Worm (Caenorhabditis elegans) whole organism, young adult: Measurements from ENCODE around the gene catp-6.

Experiments used
- B0019.2 ChIP-seq: fragments of 200-800 bp; sonication (Bioruptor generic); conservative IDR thresholded peaks from 2 replicates; pipeline ENCODE4 v1.3.6; 2022; ENCODE audit warnings: missing genetic modification reagents, missing genetic modification characterization, missing compliant biosample characterization
- B0336.3 ChIP-seq: fragments of 200-800 bp; sonication (Bioruptor generic); IDR thresholded peaks from 2 replicates; pipeline ENCODE4 v1.3.6; 2022; ENCODE audit warnings: missing genetic modification characterization, missing compliant biosample characterization
- C06A6.2 ChIP-seq: fragments of 200-800 bp; sonication (Bioruptor generic); conservative IDR thresholded peaks from 2 replicates; pipeline ENCODE4 v1.3.6; 2022; ENCODE audit warnings: missing genetic modification characterization, missing compliant biosample characterization
- C17E4.6 ChIP-seq: fragments of 200-800 bp; sonication (Bioruptor generic); IDR thresholded peaks from 2 replicates; pipeline ENCODE4 v1.3.6; 2022; ENCODE audit warnings: missing genetic modification reagents, missing genetic modification characterization, missing compliant biosample characterization
- D2030.7 ChIP-seq: fragments of 200-800 bp; sonication (Bioruptor generic); IDR thresholded peaks from 2 replicates; pipeline ENCODE4 v1.3.6; 2022; ENCODE audit warnings: missing genetic modification reagents, missing genetic modification characterization, missing compliant biosample characterization
- F23B12.7 ChIP-seq: sonication (generic microtip); optimal IDR thresholded peaks from 2 replicates; lab custom pipeline; 2017; ENCODE audit warnings: missing genetic modification characterization, mild to moderate bottlenecking, missing compliant biosample characterization, antibody characterized with exemption, moderate library complexity; ENCODE audit not compliant: insufficient read depth
- F33H1.4 ChIP-seq: fragments of 200-800 bp; sonication (Bioruptor generic); IDR thresholded peaks from 2 replicates; pipeline ENCODE4 v1.3.6; 2022; ENCODE audit warnings: missing genetic modification reagents, missing genetic modification characterization, missing compliant biosample characterization
- F52B5.7 ChIP-seq: sonication (generic microtip); optimal IDR thresholded peaks from 2 replicates; lab custom pipeline; 2016; ENCODE audit warnings: mild to moderate bottlenecking, missing genetic modification characterization, missing compliant biosample characterization
- Y53F4B.3 ChIP-seq: fragments of 200-800 bp; sonication (Bioruptor generic); IDR thresholded peaks from 2 replicates; pipeline ENCODE4 v1.3.6; 2022; ENCODE audit warnings: missing genetic modification reagents, missing genetic modification characterization, missing compliant biosample characterization
- Y79H2A.3 ChIP-seq: fragments of 200-800 bp; sonication (Bioruptor generic); conservative IDR thresholded peaks from 2 replicates; pipeline ENCODE4 v1.3.6; 2022; ENCODE audit warnings: missing genetic modification reagents, missing genetic modification characterization, missing compliant biosample characterization
- Y95B8A.8 ChIP-seq: fragments of 200-800 bp; sonication (Bioruptor generic); IDR thresholded peaks from 2 replicates; pipeline ENCODE4 v1.3.6; 2022; ENCODE audit warnings: missing genetic modification reagents, missing genetic modification characterization, missing compliant biosample characterization
- akir-1 ChIP-seq: fragments of 200-800 bp; sonication (Bioruptor generic); optimal IDR thresholded peaks from 2 replicates; lab custom pipeline; 2018; ENCODE audit warnings: mild to moderate bottlenecking, missing genetic modification characterization, moderate library complexity, missing compliant biosample characterization
- attf-3 ChIP-seq: fragments of 200-800 bp; sonication (Bioruptor generic); conservative IDR thresholded peaks from 2 replicates; pipeline ENCODE4 v1.3.6; 2022; ENCODE audit warnings: missing genetic modification reagents, missing genetic modification characterization, missing compliant biosample characterization
- attf-6 ChIP-seq: fragments of 200-800 bp; sonication (Bioruptor generic); IDR thresholded peaks from 2 replicates; pipeline ENCODE4 v1.3.6; 2022; ENCODE audit warnings: missing genetic modification reagents, missing genetic modification characterization, missing compliant biosample characterization
- cebp-1 ChIP-seq, 2 experiments: fragments of 200-800 bp in 1 of 2; sonication (Bioruptor generic) in 1 of 2; sonication (generic microtip) in 1 of 2; IDR thresholded peaks in 1 of 2; optimal IDR thresholded peaks in 1 of 2; 2 replicates each; pipeline versions ENCODE4 v1.3.6 to Lab custom; 2017 to 2022; ENCODE audit warnings: missing compliant biosample characterization in 2 of 2, missing genetic modification characterization in 2 of 2, mild to moderate bottlenecking in 1 of 2, missing genetic modification reagents in 1 of 2, moderate library complexity in 1 of 2
- ceh-100 ChIP-seq: fragments of 200-800 bp; sonication (Bioruptor generic); IDR thresholded peaks from 2 replicates; pipeline ENCODE4 v1.3.6; 2022; ENCODE audit warnings: missing genetic modification reagents, missing genetic modification characterization, missing compliant biosample characterization
- ceh-91 ChIP-seq: fragments of 200-800 bp; sonication (Bioruptor generic); IDR thresholded peaks from 2 replicates; pipeline ENCODE4 v1.3.6; 2022; ENCODE audit warnings: missing genetic modification reagents, missing genetic modification characterization, missing compliant biosample characterization
- dpl-1 ChIP-seq: fragments of 150-350 bp; optimal IDR thresholded peaks from 2 replicates; lab custom pipeline; 2014; ENCODE audit warnings: missing biosample characterization, missing genetic modification reagents, missing genetic modification characterization
- efl-1 ChIP-seq: fragments of 150-350 bp; optimal IDR thresholded peaks from 2 replicates; lab custom pipeline; 2014; ENCODE audit warnings: missing biosample characterization, missing genetic modification reagents, missing genetic modification characterization
- egl-18 ChIP-seq: fragments of 200-800 bp; sonication (Bioruptor generic); IDR thresholded peaks from 2 replicates; pipeline ENCODE4 v1.3.6; 2022; ENCODE audit warnings: missing genetic modification reagents, missing genetic modification characterization, missing compliant biosample characterization
- egl-44 ChIP-seq: fragments of 200-800 bp; sonication (Bioruptor generic); IDR thresholded peaks from 2 replicates; pipeline ENCODE4 v1.3.6; 2022; ENCODE audit warnings: missing genetic modification reagents, missing genetic modification characterization, missing compliant biosample characterization
- ekl-4 ChIP-seq: fragments of 200-800 bp; sonication (Bioruptor generic); IDR thresholded peaks from 2 replicates; pipeline ENCODE4 v1.3.6; 2022; ENCODE audit warnings: missing genetic modification reagents, missing genetic modification characterization, missing compliant biosample characterization
- gei-17 ChIP-seq: fragments of 200-800 bp; sonication (Bioruptor generic); optimal IDR thresholded peaks from 2 replicates; lab custom pipeline; 2018; ENCODE audit warnings: mild to moderate bottlenecking, missing genetic modification characterization, missing compliant biosample characterization
- him-1 ChIP-seq: sonication (generic microtip); optimal IDR thresholded peaks from 2 replicates; lab custom pipeline; 2016; ENCODE audit warnings: missing genotype, missing genetic modification reagents, missing genetic modification characterization, missing compliant biosample characterization
- hmg-1.2 ChIP-seq: fragments of 200-800 bp; sonication (Bioruptor generic); IDR thresholded peaks from 2 replicates; pipeline ENCODE4 v1.3.6; 2022; ENCODE audit warnings: missing genetic modification reagents, missing genetic modification characterization, missing compliant biosample characterization
- hrde-1 ChIP-seq: sonication (generic microtip); optimal IDR thresholded peaks from 2 replicates; lab custom pipeline; 2016; ENCODE audit warnings: missing genetic modification characterization, mild to moderate bottlenecking, missing compliant biosample characterization, moderate library complexity, missing genotype, missing genetic modification reagents, borderline replicate concordance
- hsf-1 ChIP-seq: fragments of 200-800 bp; sonication (Bioruptor generic); IDR thresholded peaks from 2 replicates; pipeline ENCODE4 v1.3.6; 2022; ENCODE audit warnings: missing genetic modification reagents, missing genetic modification characterization, missing compliant biosample characterization
- lin-26 ChIP-seq: fragments of 200-800 bp; sonication (Bioruptor generic); IDR thresholded peaks from 2 replicates; pipeline ENCODE4 v1.3.6; 2022; ENCODE audit warnings: missing genetic modification reagents, missing genetic modification characterization, missing compliant biosample characterization
- lin-35 ChIP-seq, 3 experiments: fragments of 150-350 bp in 2 of 3; sonication (generic microtip) in 1 of 3; optimal IDR thresholded peaks; 2 replicates each; lab custom pipeline; 2014 to 2018; ENCODE audit warnings: missing biosample characterization in 3 of 3, missing genetic modification characterization in 3 of 3, missing genetic modification reagents in 3 of 3
- madf-3 ChIP-seq: fragments of 200-800 bp; sonication (Bioruptor generic); IDR thresholded peaks from 2 replicates; pipeline ENCODE4 v1.3.6; 2022; ENCODE audit warnings: missing genetic modification reagents, missing genetic modification characterization, missing compliant biosample characterization
- madf-6 ChIP-seq: fragments of 200-800 bp; sonication (Bioruptor generic); IDR thresholded peaks from 2 replicates; pipeline ENCODE4 v1.3.6; 2022; ENCODE audit warnings: missing genetic modification reagents, missing genetic modification characterization, missing compliant biosample characterization
- nfya-1 ChIP-seq: sonication (generic microtip); optimal IDR thresholded peaks from 2 replicates; lab custom pipeline; 2017; ENCODE audit warnings: antibody characterized with exemption, missing compliant biosample characterization, missing genetic modification characterization, borderline replicate concordance; ENCODE audit not compliant: insufficient read depth
- pbrm-1 ChIP-seq: fragments of 200-800 bp; sonication (Bioruptor generic); IDR thresholded peaks from 2 replicates; pipeline ENCODE4 v1.3.6; 2022; ENCODE audit warnings: missing genetic modification reagents, missing genetic modification characterization, missing compliant biosample characterization
- rcor-1 ChIP-seq: fragments of 200-800 bp; sonication (Bioruptor generic); IDR thresholded peaks from 2 replicates; pipeline ENCODE4 v1.3.6; 2022; ENCODE audit warnings: missing genetic modification reagents, missing genetic modification characterization, missing compliant biosample characterization
- sdz-38 ChIP-seq: sonication (generic microtip); optimal IDR thresholded peaks from 2 replicates; lab custom pipeline; 2016; ENCODE audit warnings: missing genotype, missing genetic modification characterization, missing compliant biosample characterization
- sea-2 ChIP-seq: fragments of 200-800 bp; sonication (Bioruptor generic); IDR thresholded peaks from 2 replicates; pipeline ENCODE4 v1.3.6; 2022; ENCODE audit warnings: missing genetic modification characterization, missing compliant biosample characterization
- snpc-1.3 ChIP-seq: sonication (generic microtip); optimal IDR thresholded peaks from 2 replicates; lab custom pipeline; 2017; ENCODE audit warnings: missing genetic modification characterization, mild to moderate bottlenecking, missing compliant biosample characterization, antibody characterized with exemption, moderate library complexity, missing genotype, missing genetic modification reagents; ENCODE audit not compliant: insufficient read depth
- snpc-3.4 ChIP-seq: sonication (generic microtip); optimal IDR thresholded peaks from 2 replicates; lab custom pipeline; 2017; ENCODE audit warnings: missing genetic modification characterization, mild to moderate bottlenecking, missing compliant biosample characterization, antibody characterized with exemption, moderate library complexity, missing genotype, missing genetic modification reagents
- snpc-4 ChIP-seq, 5 experiments: fragments of 150-350 bp in 1 of 5; sonication (generic microtip) in 4 of 5; optimal IDR thresholded peaks; 2 replicates each; lab custom pipeline; 2014 to 2018; ENCODE audit warnings: missing genetic modification characterization in 5 of 5, missing biosample characterization in 3 of 5, antibody characterized with exemption in 2 of 5, mild to moderate bottlenecking in 2 of 5, missing compliant biosample characterization in 2 of 5, missing genotype in 2 of 5, moderate library complexity in 2 of 5, missing genetic modification reagents in 1 of 5
- tbp1 ChIP-seq: fragments of 200-800 bp; sonication (Bioruptor generic); optimal IDR thresholded peaks from 2 replicates; lab custom pipeline; 2018; ENCODE audit warnings: mild to moderate bottlenecking, missing genetic modification characterization, missing compliant biosample characterization
- tlf-1 ChIP-seq: fragments of 200-800 bp; sonication (Bioruptor generic); optimal IDR thresholded peaks from 2 replicates; lab custom pipeline; 2018; ENCODE audit warnings: mild to moderate bottlenecking, missing genetic modification characterization, missing compliant biosample characterization
- unc-130 ChIP-seq: sonication (generic microtip); optimal IDR thresholded peaks from 2 replicates; lab custom pipeline; 2016; ENCODE audit warnings: missing genetic modification reagents, missing genetic modification characterization, missing compliant biosample characterization
- xnd-1 ChIP-seq: sonication (generic microtip); optimal IDR thresholded peaks from 2 replicates; lab custom pipeline; 2016; ENCODE audit warnings: missing genotype, missing genetic modification reagents, missing genetic modification characterization, missing compliant biosample characterization
- zim-3 ChIP-seq: sonication (generic microtip); optimal IDR thresholded peaks from 2 replicates; lab custom pipeline; 2017; ENCODE audit warnings: mild to moderate bottlenecking, missing genetic modification characterization, moderate library complexity, missing compliant biosample characterization
- ztf-25 ChIP-seq: fragments of 200-800 bp; sonication (Bioruptor generic); IDR thresholded peaks from 2 replicates; pipeline ENCODE4 v1.3.6; 2022; ENCODE audit warnings: missing genetic modification reagents, missing genetic modification characterization, missing compliant biosample characterization
- ztf-28 ChIP-seq: fragments of 200-800 bp; sonication (Bioruptor generic); IDR thresholded peaks from 2 replicates; pipeline ENCODE4 v1.3.6; 2022; ENCODE audit warnings: missing genetic modification reagents, missing genetic modification characterization, missing compliant biosample characterization

The catp-6 gene

DNA sequence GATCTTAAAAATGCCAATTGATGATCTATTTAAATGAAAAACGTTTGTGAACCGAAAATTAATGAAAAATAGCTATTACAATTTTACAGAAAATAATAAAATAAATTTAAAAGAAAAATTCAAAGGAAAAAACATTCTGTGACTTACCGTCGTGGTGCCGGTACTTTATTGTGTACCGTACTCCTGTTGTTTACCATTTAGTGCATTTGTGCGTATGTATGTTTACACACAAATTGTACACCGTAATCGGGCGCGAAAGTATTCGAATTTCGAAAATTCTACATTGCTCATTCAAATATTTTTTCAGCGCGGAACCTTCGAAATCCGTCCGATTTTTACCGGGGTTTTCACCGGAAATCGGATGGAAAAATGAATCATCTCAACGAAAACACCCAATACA is 46.4 kb downstream of the catp-6 start, which contains the start of gene T13F2.6:
T13F2.6 (plus strand) TSS at position 306 of the 400 bp plus-strand sequence.
- TF ChIP-seq F23B12.7 (peak; percentile 51), tbp1 (GFP tag; lab: Kevin White, UChicago) (peak; percentile 71), gei-17 (no peak), lin-26 (no peak), ceh-91 (peak; percentile 93), B0019.2 (peak; percentile 91), C17E4.6 (GFP tag; lab: Robert Waterston, UW) (peak; percentile 15; the same call in 1 of the 2 replicates), ztf-25 (GFP tag; lab: Robert Waterston, UW) (0 out of 2 replicates have a peak, but pooled peaks have one; percentile 54), zim-3 (tag; lab: Kevin White, UChicago) (no peak), egl-44 (GFP tag; lab: Robert Waterston, UW) (no peak), rcor-1 (GFP tag; lab: Robert Waterston, UW) (peak; percentile 88), Y95B8A.8 (GFP tag; lab: Robert Waterston, UW) (peak; percentile 75), xnd-1 (tag; lab: Kevin White, UChicago) (peak; percentile 76), madf-3 (GFP tag; lab: Robert Waterston, UW) (peak; percentile 86), lin-35 (GFP tag; optimal IDR thresholded peaks at IDR 0.05; lab: Kevin White, UChicago) (peak in 1 of 3 experiments; percentile 51), snpc-4 (GFP tag; optimal IDR thresholded peaks at IDR 0.05; lab: Kevin White, UChicago) (peak; percentile 74), snpc-4 (tag; optimal IDR thresholded peaks at IDR 0.05; lab: Kevin White, UChicago) (peak; percentile 9 to 83 (median 62)), hsf-1 (peak; percentile 76), ekl-4 (peak; percentile 86), D2030.7 (GFP tag; lab: Robert Waterston, UW) (peak; percentile 94), F52B5.7 (tag; lab: Kevin White, UChicago) (no peak), snpc-1.3 (tag; lab: Kevin White, UChicago) (peak; percentile 91), madf-6 (GFP tag; lab: Robert Waterston, UW) (peak; percentile 97), Y53F4B.3 (peak; percentile 82), C06A6.2 (no peak), ceh-100 (peak; percentile 56), attf-3 (GFP tag; lab: Robert Waterston, UW) (peak; percentile 65), akir-1 (no peak), attf-6 (GFP tag; lab: Robert Waterston, UW) (peak; percentile 77), hmg-1.2 (GFP tag; lab: Robert Waterston, UW) (peak; percentile 64; the same call in 1 of the 2 replicates), sdz-38 (no peak), nfya-1 (tag; lab: Kevin White, UChicago) (no peak), snpc-3.4 (tag; lab: Kevin White, UChicago) (peak; percentile 80), sea-2 (GFP tag; lab: Robert Waterston, UW) (no peak), ztf-28 (GFP tag; lab: Robert Waterston, UW) (no peak), tlf-1 (GFP tag; lab: Kevin White, UChicago) (peak; percentile 83), efl-1 (GFP tag; lab: Kevin White, UChicago) (peak; percentile 92), egl-18 (GFP tag; lab: Robert Waterston, UW) (no peak), F33H1.4 (GFP tag; lab: Robert Waterston, UW) (peak; percentile 80), unc-130 (GFP tag; lab: Kevin White, UChicago) (peak; percentile 73), pbrm-1 (GFP tag; lab: Robert Waterston, UW) (peak; percentile 79), B0336.3 (GFP tag; lab: Robert Waterston, UW) (peak; percentile 60; the same call in 1 of the 2 replicates), him-1 (tag; lab: Kevin White, UChicago) (peak; percentile 55), dpl-1 (GFP tag; lab: Kevin White, UChicago) (peak; percentile 79), cebp-1 (GFP tag; IDR thresholded peaks at IDR 0.05; lab: Robert Waterston, UW) (no peak), cebp-1 (tag; optimal IDR thresholded peaks at IDR 0.05; lab: Kevin White, UChicago) (no peak), Y79H2A.3 (GFP tag; lab: Robert Waterston, UW) (0 out of 2 replicates have a peak, but pooled peaks have one; percentile 73), hrde-1 (tag; lab: Kevin White, UChicago) (peak; percentile 26)
